Fruit fly (Drosophila melanogaster): ENCODE data around the gene CG14551.

The CG14551 gene

DNA sequence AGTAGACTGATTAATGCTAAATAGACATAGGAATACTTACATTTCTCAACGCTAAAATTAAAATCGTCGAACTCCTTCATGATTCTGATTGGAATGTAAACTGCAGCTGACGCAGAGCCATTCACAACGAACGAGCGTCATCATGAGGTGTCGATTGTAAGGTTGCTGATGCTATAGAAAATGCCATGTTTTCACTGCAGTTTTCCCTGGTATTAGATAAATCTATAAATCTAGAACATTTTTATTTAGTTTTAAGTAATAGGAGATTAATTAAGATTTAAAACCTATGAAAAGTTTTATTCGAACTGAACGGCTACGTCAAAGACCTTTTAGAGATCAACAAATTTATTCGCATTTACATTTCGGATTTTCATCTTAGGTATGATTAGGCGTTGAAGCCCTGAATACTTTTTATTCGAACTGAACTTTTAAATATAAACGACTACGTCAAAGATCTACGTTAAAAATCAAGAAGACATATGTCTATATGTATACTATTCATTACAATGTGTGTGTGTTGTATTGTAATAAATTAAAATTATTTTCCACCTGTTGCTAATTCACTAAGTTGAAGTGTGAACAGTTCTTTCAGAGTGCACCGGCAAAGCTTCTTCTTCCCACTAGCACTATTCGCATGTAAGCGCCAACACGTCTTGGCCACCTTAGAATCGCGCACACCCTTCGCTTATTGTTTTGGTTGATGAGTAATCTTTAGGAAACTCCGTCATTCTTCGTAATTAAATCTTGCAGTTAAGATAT lies 10.5 kb downstream of the CG14551 start, which contains the start of the genes Exo84 and Vps2 (continued):
- TF ChIP-seq CG10431 (GFP tag; optimal IDR thresholded peaks at IDR 0.05) = peak; percentile 11
- 0 out of 2 replicates have a peak, but pooled peaks have one; percentile 36 for TF ChIP-seq ranshi (GFP tag; IDR thresholded peaks at IDR 0.05)
- TF ChIP-seq tin (GFP tag; optimal IDR thresholded peaks at IDR 0.05) = peak; percentile 62
- TF ChIP-seq hkb (optimal IDR thresholded peaks at IDR 0.05) = no peak
- no peak for TF ChIP-seq hkb (GFP tag; IDR thresholded peaks at IDR 0.05)
- peak; percentile 18 for TF ChIP-seq Fer3 (tag; optimal IDR thresholded peaks at IDR 0.05)
- no peak for TF ChIP-seq CG12744 (GFP tag; optimal IDR thresholded peaks at IDR 0.05)
- peak; percentile 31 for TF ChIP-seq trem (tag; optimal IDR thresholded peaks at IDR 0.05)
- TF ChIP-seq CG17612 (GFP tag; IDR thresholded peaks at IDR 0.05) = no peak
- TF ChIP-seq Oli (tag; optimal IDR thresholded peaks at IDR 0.05) = peak; percentile 58
- peak; percentile 97 for TF ChIP-seq CG6689 (GFP tag; IDR thresholded peaks at IDR 0.05)
- TF ChIP-seq insv (GFP tag; optimal IDR thresholded peaks at IDR 0.05) = peak; percentile 30 to 93
- no peak for TF ChIP-seq gcm2 (GFP tag; optimal IDR thresholded peaks at IDR 0.05)
- peak; percentile 23; the same call in 1 of the 2 replicates for TF ChIP-seq klu (GFP tag; IDR thresholded peaks at IDR 0.05)
- no peak for TF ChIP-seq BtbVII (GFP tag; optimal IDR thresholded peaks at IDR 0.05)
- no peak for TF ChIP-seq CG2202 (tag; optimal IDR thresholded peaks at IDR 0.05)
- peak; percentile 82 for TF ChIP-seq CG17802 (tag; optimal IDR thresholded peaks at IDR 0.05)
- peak; percentile 32 for TF ChIP-seq CG17829 (tag; optimal IDR thresholded peaks at IDR 0.05)
- TF ChIP-seq kay (GFP tag; optimal IDR thresholded peaks at IDR 0.05) = peak; percentile 67
- no peak for TF ChIP-seq CG17568 (GFP tag; optimal IDR thresholded peaks at IDR 0.05)
- peak; percentile 14 for TF ChIP-seq fu2 (GFP tag; optimal IDR thresholded peaks at IDR 0.05)
- no peak for TF ChIP-seq dimm (GFP tag; IDR thresholded peaks at IDR 0.05)
- TF ChIP-seq CG13894 (tag; optimal IDR thresholded peaks at IDR 0.05) = no peak
- TF ChIP-seq tgo (GFP tag; IDR thresholded peaks at IDR 0.05) = peak; percentile 30; the same call in 1 of the 3 replicates
- peak; percentile 38; the same call in 2 of the 3 replicates for TF ChIP-seq Aef1 (GFP tag; IDR thresholded peaks at IDR 0.05)
- peak; percentile 4 for TF ChIP-seq chn (GFP tag; optimal IDR thresholded peaks at IDR 0.05)
- TF ChIP-seq CG10321 (GFP tag; IDR thresholded peaks at IDR 0.05) = no peak
- TF ChIP-seq vvl (GFP tag; IDR thresholded peaks at IDR 0.05) = peak; percentile 13; the same call in 1 of the 2 replicates
- TF ChIP-seq scrt (GFP tag; optimal IDR thresholded peaks at IDR 0.05) = peak; percentile 81
- TF ChIP-seq her (GFP tag; optimal IDR thresholded peaks at IDR 0.05) = no peak
- peak; percentile 67 for TF ChIP-seq CG9215 (GFP tag; IDR thresholded peaks at IDR 0.05)
- no peak for TF ChIP-seq CG7963 (GFP tag; IDR thresholded peaks at IDR 0.05; ENCODE audit: partially characterized antibody)
- no peak for TF ChIP-seq ro (GFP tag; IDR thresholded peaks at IDR 0.05)
- peak; percentile 71 for TF ChIP-seq CG12391 (tag; optimal IDR thresholded peaks at IDR 0.05)
- TF ChIP-seq ems (GFP tag; optimal IDR thresholded peaks at IDR 0.05) = peak; percentile 1
- TF ChIP-seq CG2678 (tag; optimal IDR thresholded peaks at IDR 0.05) = no peak
- no peak for TF ChIP-seq schlank (tag; optimal IDR thresholded peaks at IDR 0.05)
- TF ChIP-seq TFAM (GFP tag; optimal IDR thresholded peaks at IDR 0.05) = no peak
- TF ChIP-seq ham (GFP tag; IDR thresholded peaks at IDR 0.05) = 0 out of 2 replicates have a peak, but pooled peaks have one; percentile 45
- no peak for TF ChIP-seq B-H2 (GFP tag; optimal IDR thresholded peaks at IDR 0.05)
- peak in 1 of 3 experiments; percentile 76 for TF ChIP-seq lola (GFP tag; optimal IDR thresholded peaks at IDR 0.05)
- TF ChIP-seq CG8290 (GFP tag; optimal IDR thresholded peaks at IDR 0.05) = no peak
- TF ChIP-seq CG8290 (tag; optimal IDR thresholded peaks at IDR 0.05) = peak in 1 of 2 experiments; percentile 14
- no peak for TF ChIP-seq Adf1 (GFP tag; IDR thresholded peaks at IDR 0.05)
- no peak for TF ChIP-seq CG11723 (GFP tag; optimal IDR thresholded peaks at IDR 0.05)
- peak; percentile 55 for TF ChIP-seq CG18262 (tag; optimal IDR thresholded peaks at IDR 0.05)
- no peak for TF ChIP-seq Elba2 (GFP tag; optimal IDR thresholded peaks at IDR 0.05)
- no peak for TF ChIP-seq PHDP (tag; optimal IDR thresholded peaks at IDR 0.05)
- TF ChIP-seq tx (GFP tag; optimal IDR thresholded peaks at IDR 0.05) = peak; percentile 28
- TF ChIP-seq crp (GFP tag; optimal IDR thresholded peaks at IDR 0.05) = peak in 1 of 2 experiments; percentile 79

Measured in whole organism, embryonic.